Worm (Caenorhabditis elegans) whole organism, young adult: ENCODE results near the gene pfd-5.

Experiments used
- B0261.1 ChIP-seq: sonication (generic microtip); optimal IDR thresholded peaks from 2 replicates; lab custom pipeline; 2016; ENCODE audit warnings: mild to moderate bottlenecking, missing genetic modification characterization, moderate library complexity, missing compliant biosample characterization
- C06A6.2 ChIP-seq: fragments of 200-800 bp; sonication (Bioruptor generic); conservative IDR thresholded peaks from 2 replicates; pipeline ENCODE4 v1.3.6; 2022; ENCODE audit warnings: missing genetic modification characterization, missing compliant biosample characterization
- F10E7.11 ChIP-seq: sonication (generic microtip); optimal IDR thresholded peaks from 2 replicates; lab custom pipeline; 2017; ENCODE audit warnings: mild to moderate bottlenecking, missing genetic modification characterization, moderate library complexity, missing compliant biosample characterization
- F33H1.4 ChIP-seq: fragments of 200-800 bp; sonication (Bioruptor generic); IDR thresholded peaks from 2 replicates; pipeline ENCODE4 v1.3.6; 2022; ENCODE audit warnings: missing genetic modification reagents, missing genetic modification characterization, missing compliant biosample characterization
- F37B4.10 ChIP-seq: fragments of 200-800 bp; sonication (Bioruptor generic); IDR thresholded peaks from 2 replicates; pipeline ENCODE4 v1.3.6; 2022; ENCODE audit warnings: missing genetic modification characterization, missing compliant biosample characterization
- F39B2.1 ChIP-seq: fragments of 200-800 bp; sonication (Bioruptor generic); IDR thresholded peaks from 2 replicates; pipeline ENCODE4 v1.3.6; 2022; ENCODE audit warnings: missing genetic modification reagents, missing genetic modification characterization, missing compliant biosample characterization
- F49E8.2 ChIP-seq: sonication (generic microtip); optimal IDR thresholded peaks from 3 replicates; lab custom pipeline; 2017; ENCODE audit warnings: missing genetic modification characterization, mild to moderate bottlenecking, missing compliant biosample characterization, antibody characterized with exemption, moderate library complexity; ENCODE audit not compliant: insufficient read depth
- F57C9.4 ChIP-seq: sonication (generic microtip); optimal IDR thresholded peaks from 2 replicates; lab custom pipeline; 2017; ENCODE audit warnings: mild to moderate bottlenecking, missing genetic modification characterization, missing compliant biosample characterization
- Y53F4B.3 ChIP-seq: fragments of 200-800 bp; sonication (Bioruptor generic); IDR thresholded peaks from 2 replicates; pipeline ENCODE4 v1.3.6; 2022; ENCODE audit warnings: missing genetic modification reagents, missing genetic modification characterization, missing compliant biosample characterization
- Y67H2A.10 ChIP-seq: fragments of 200-800 bp; sonication (Bioruptor generic); conservative IDR thresholded peaks from 2 replicates; pipeline ENCODE4 v1.3.6; 2022; ENCODE audit warnings: missing genetic modification reagents, missing genetic modification characterization, missing compliant biosample characterization
- ZK185.1 ChIP-seq: sonication (generic microtip); optimal IDR thresholded peaks from 2 replicates; lab custom pipeline; 2016; ENCODE audit warnings: mild to moderate bottlenecking, missing genetic modification characterization, missing compliant biosample characterization; ENCODE audit not compliant: poor library complexity, severe bottlenecking
- aptf-2 ChIP-seq: fragments of 200-800 bp; sonication (Bioruptor generic); conservative IDR thresholded peaks from 2 replicates; pipeline ENCODE4 v1.3.6; 2022; ENCODE audit warnings: missing genetic modification reagents, missing genetic modification characterization, missing compliant biosample characterization
- aptf-3 ChIP-seq: fragments of 200-800 bp; sonication (Bioruptor generic); IDR thresholded peaks from 2 replicates; pipeline ENCODE4 v1.3.6; 2022; ENCODE audit warnings: missing genetic modification characterization, missing compliant biosample characterization
- athp-1 ChIP-seq: sonication (generic microtip); optimal IDR thresholded peaks from 2 replicates; lab custom pipeline; 2017; ENCODE audit warnings: mild to moderate bottlenecking, missing genetic modification characterization, missing compliant biosample characterization
- attf-5 ChIP-seq: fragments of 200-800 bp; sonication (Bioruptor generic); optimal IDR thresholded peaks from 2 replicates; lab custom pipeline; 2018; ENCODE audit warnings: mild to moderate bottlenecking, missing genetic modification characterization, missing compliant biosample characterization
- bed-2 ChIP-seq: fragments of 200-800 bp; sonication (Bioruptor generic); IDR thresholded peaks from 2 replicates; pipeline ENCODE4 v1.3.6; 2022; ENCODE audit warnings: missing genetic modification reagents, missing genetic modification characterization, missing compliant biosample characterization
- cebp-1 ChIP-seq, 2 experiments: fragments of 200-800 bp in 1 of 2; sonication (Bioruptor generic) in 1 of 2; sonication (generic microtip) in 1 of 2; IDR thresholded peaks in 1 of 2; optimal IDR thresholded peaks in 1 of 2; 2 replicates each; pipeline versions ENCODE4 v1.3.6 to Lab custom; 2017 to 2022; ENCODE audit warnings: missing compliant biosample characterization in 2 of 2, missing genetic modification characterization in 2 of 2, mild to moderate bottlenecking in 1 of 2, missing genetic modification reagents in 1 of 2, moderate library complexity in 1 of 2
- cebp-2 ChIP-seq: fragments of 200-800 bp; sonication (Bioruptor generic); IDR thresholded peaks from 2 replicates; pipeline ENCODE4 v1.3.6; 2022; ENCODE audit warnings: missing genetic modification characterization, missing compliant biosample characterization
- ceh-100 ChIP-seq: fragments of 200-800 bp; sonication (Bioruptor generic); IDR thresholded peaks from 2 replicates; pipeline ENCODE4 v1.3.6; 2022; ENCODE audit warnings: missing genetic modification reagents, missing genetic modification characterization, missing compliant biosample characterization
- ceh-27 ChIP-seq: fragments of 200-800 bp; sonication (Bioruptor generic); optimal IDR thresholded peaks from 2 replicates; lab custom pipeline; 2018; ENCODE audit warnings: mild to moderate bottlenecking, missing genetic modification characterization, moderate library complexity, missing compliant biosample characterization
- ceh-58 ChIP-seq: fragments of 200-800 bp; sonication (Bioruptor generic); IDR thresholded peaks from 2 replicates; pipeline ENCODE4 v1.3.6; 2022; ENCODE audit warnings: missing genetic modification characterization, missing compliant biosample characterization
- chd-7 ChIP-seq: sonication (generic microtip); optimal IDR thresholded peaks from 2 replicates; lab custom pipeline; 2016; ENCODE audit warnings: mild to moderate bottlenecking, missing genetic modification characterization, moderate library complexity, missing compliant biosample characterization
- egl-18 ChIP-seq: fragments of 200-800 bp; sonication (Bioruptor generic); IDR thresholded peaks from 2 replicates; pipeline ENCODE4 v1.3.6; 2022; ENCODE audit warnings: missing genetic modification reagents, missing genetic modification characterization, missing compliant biosample characterization
- fkh-3 ChIP-seq: sonication (generic microtip); optimal IDR thresholded peaks from 2 replicates; lab custom pipeline; 2016; ENCODE audit warnings: mild to moderate bottlenecking, missing genetic modification characterization, missing compliant biosample characterization
- hmg-20 ChIP-seq: fragments of 200-800 bp; sonication (Bioruptor generic); IDR thresholded peaks from 2 replicates; pipeline ENCODE4 v1.3.6; 2022; ENCODE audit warnings: missing genetic modification reagents, missing genetic modification characterization, missing compliant biosample characterization
- lin-26 ChIP-seq: fragments of 200-800 bp; sonication (Bioruptor generic); IDR thresholded peaks from 2 replicates; pipeline ENCODE4 v1.3.6; 2022; ENCODE audit warnings: missing genetic modification reagents, missing genetic modification characterization, missing compliant biosample characterization
- lir-1 ChIP-seq: fragments of 200-800 bp; sonication (Bioruptor generic); conservative IDR thresholded peaks from 2 replicates; pipeline ENCODE4 v1.3.6; 2022; ENCODE audit warnings: missing genetic modification reagents, missing genetic modification characterization, missing compliant biosample characterization
- lsl-1 ChIP-seq: fragments of 200-800 bp; sonication (Bioruptor generic); optimal IDR thresholded peaks from 2 replicates; lab custom pipeline; 2018; ENCODE audit warnings: mild to moderate bottlenecking, missing genetic modification characterization, moderate library complexity, missing compliant biosample characterization
- madf-3 ChIP-seq: fragments of 200-800 bp; sonication (Bioruptor generic); IDR thresholded peaks from 2 replicates; pipeline ENCODE4 v1.3.6; 2022; ENCODE audit warnings: missing genetic modification reagents, missing genetic modification characterization, missing compliant biosample characterization
- madf-8 ChIP-seq: fragments of 200-800 bp; sonication (Bioruptor generic); conservative IDR thresholded peaks from 2 replicates; pipeline ENCODE4 v1.3.6; 2022; ENCODE audit warnings: missing genetic modification reagents, missing genetic modification characterization, missing compliant biosample characterization
- mcd-1 ChIP-seq: fragments of 200-800 bp; sonication (Bioruptor generic); IDR thresholded peaks from 2 replicates; pipeline ENCODE4 v1.3.6; 2022; ENCODE audit warnings: missing genetic modification reagents, missing genetic modification characterization, missing compliant biosample characterization
- nfya-2 ChIP-seq: fragments of 200-800 bp; sonication (Bioruptor generic); IDR thresholded peaks from 2 replicates; pipeline ENCODE4 v1.3.6; 2022; ENCODE audit warnings: missing genetic modification reagents, missing genetic modification characterization, missing compliant biosample characterization
- nfyb-1 ChIP-seq: fragments of 200-800 bp; sonication (Bioruptor generic); IDR thresholded peaks from 2 replicates; pipeline ENCODE4 v1.3.6; 2022; ENCODE audit warnings: missing genetic modification reagents, missing genetic modification characterization, missing compliant biosample characterization
- nhr-179 ChIP-seq: sonication (generic microtip); optimal IDR thresholded peaks from 2 replicates; lab custom pipeline; 2016; ENCODE audit warnings: mild to moderate bottlenecking, missing genetic modification characterization, missing compliant biosample characterization
- nhr-27 ChIP-seq: fragments of 200-800 bp; sonication (Bioruptor generic); optimal IDR thresholded peaks from 2 replicates; lab custom pipeline; 2018; ENCODE audit warnings: mild to moderate bottlenecking, missing genetic modification characterization, moderate library complexity, missing compliant biosample characterization
- nhr-80 ChIP-seq: sonication (generic microtip); optimal IDR thresholded peaks from 2 replicates; lab custom pipeline; 2016; ENCODE audit warnings: missing genetic modification characterization, missing compliant biosample characterization
- nhr-90 ChIP-seq: sonication (generic microtip); optimal IDR thresholded peaks from 2 replicates; lab custom pipeline; 2016; ENCODE audit warnings: missing genotype, mild to moderate bottlenecking, missing genetic modification characterization, missing compliant biosample characterization
- pha-4 ChIP-seq: fragments of 150-350 bp; sonication (generic microtip); optimal IDR thresholded peaks from 2 replicates; lab custom pipeline; 2014; ENCODE audit warnings: missing biosample characterization, missing genetic modification reagents, missing genetic modification characterization
- rcor-1 ChIP-seq: fragments of 200-800 bp; sonication (Bioruptor generic); IDR thresholded peaks from 2 replicates; pipeline ENCODE4 v1.3.6; 2022; ENCODE audit warnings: missing genetic modification reagents, missing genetic modification characterization, missing compliant biosample characterization
- rec-8 ChIP-seq, 2 experiments: sonication (generic microtip); optimal IDR thresholded peaks; 2 replicates each; lab custom pipeline; 2016; ENCODE audit warnings: mild to moderate bottlenecking in 2 of 2, missing genetic modification characterization in 2 of 2, missing genetic modification reagents in 2 of 2, missing genotype in 2 of 2, missing biosample characterization in 1 of 2, missing compliant biosample characterization in 1 of 2, moderate library complexity in 1 of 2
- rpc-1 ChIP-seq, 2 experiments: fragments of 150-350 bp in 1 of 2; sonication (generic microtip) in 1 of 2; optimal IDR thresholded peaks; 2 replicates each; lab custom pipeline; 2014 to 2018; ENCODE audit warnings: missing biosample characterization in 1 of 2, missing genetic modification characterization in 1 of 2, missing genetic modification reagents in 1 of 2, missing genotype in 1 of 2
- sdz-38 ChIP-seq: sonication (generic microtip); optimal IDR thresholded peaks from 2 replicates; lab custom pipeline; 2016; ENCODE audit warnings: missing genotype, missing genetic modification characterization, missing compliant biosample characterization
- snpc-1.1 ChIP-seq: sonication (generic microtip); optimal IDR thresholded peaks from 2 replicates; lab custom pipeline; 2017; ENCODE audit warnings: missing genetic modification characterization, mild to moderate bottlenecking, missing compliant biosample characterization, antibody characterized with exemption, moderate library complexity, missing genotype, missing genetic modification reagents; ENCODE audit not compliant: insufficient read depth
- unc-62 ChIP-seq: fragments of 150-350 bp; optimal IDR thresholded peaks from 2 replicates; lab custom pipeline; 2014; ENCODE audit warnings: missing biosample characterization, missing genetic modification reagents, missing genetic modification characterization
- zim-3 ChIP-seq: sonication (generic microtip); optimal IDR thresholded peaks from 2 replicates; lab custom pipeline; 2017; ENCODE audit warnings: mild to moderate bottlenecking, missing genetic modification characterization, moderate library complexity, missing compliant biosample characterization
- ztf-25 ChIP-seq: fragments of 200-800 bp; sonication (Bioruptor generic); IDR thresholded peaks from 2 replicates; pipeline ENCODE4 v1.3.6; 2022; ENCODE audit warnings: missing genetic modification reagents, missing genetic modification characterization, missing compliant biosample characterization
- ztf-26 ChIP-seq: sonication (generic microtip); optimal IDR thresholded peaks from 2 replicates; lab custom pipeline; 2017; ENCODE audit warnings: missing genetic modification characterization, missing compliant biosample characterization

pfd-5 gene

DNA sequence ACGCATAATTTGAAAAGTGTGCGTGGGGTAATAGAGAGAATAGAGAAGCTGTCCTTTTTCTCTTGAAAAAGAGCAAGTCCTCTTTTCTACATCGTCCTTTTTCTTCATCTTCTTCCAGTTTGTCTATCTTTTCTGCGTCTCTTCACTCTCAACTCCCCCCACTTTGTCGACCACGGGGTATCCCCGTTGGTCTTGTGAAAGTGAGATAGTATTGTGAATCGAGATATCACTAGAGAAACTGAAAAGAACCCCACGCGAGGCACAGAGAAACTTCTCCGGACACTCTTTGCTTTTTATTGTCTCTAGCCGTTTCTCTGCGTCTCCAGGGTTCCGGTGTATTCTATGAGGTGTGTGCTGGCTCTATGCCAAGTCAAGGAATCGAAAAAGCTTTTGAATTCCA is 43.1 kb downstream of the pfd-5 start (continued):
- TF ChIP-seq nfya-2 (GFP tag; lab: Robert Waterston, UW): no peak
- TF ChIP-seq rcor-1 (GFP tag; lab: Robert Waterston, UW): peak; percentile 30; the same call in 1 of the 2 replicates
- 0 out of 2 replicates have a peak, but pooled peaks have one; percentile 44 for TF ChIP-seq ceh-100 (GFP tag; lab: Robert Waterston, UW)
- TF ChIP-seq zim-3 (tag; lab: Kevin White, UChicago): no peak
- peak; percentile 90 for TF ChIP-seq nfyb-1 (GFP tag; lab: Robert Waterston, UW)
- no peak for TF ChIP-seq Y53F4B.3 (GFP tag; lab: Robert Waterston, UW)
- TF ChIP-seq madf-3 (GFP tag; lab: Robert Waterston, UW): peak; percentile 78
- TF ChIP-seq mcd-1: peak; percentile 71
- no peak for TF ChIP-seq nhr-27
- TF ChIP-seq ZK185.1 (tag; lab: Kevin White, UChicago): peak; percentile 54
- no peak for TF ChIP-seq aptf-2 (GFP tag; lab: Robert Waterston, UW)
- no peak for TF ChIP-seq hmg-20 (GFP tag; lab: Robert Waterston, UW)
- peak; percentile 82 for TF ChIP-seq C06A6.2 (GFP tag; lab: Robert Waterston, UW)
- TF ChIP-seq athp-1: peak; percentile 18
- TF ChIP-seq pha-4 (tag; lab: Kevin White, UChicago): peak; percentile 38
- peak; percentile 80 for TF ChIP-seq attf-5 (GFP tag; lab: Kevin White, UChicago)
- no peak for TF ChIP-seq B0261.1 (tag; lab: Kevin White, UChicago)
- TF ChIP-seq ztf-26: peak; percentile 70
- TF ChIP-seq egl-18 (GFP tag; lab: Robert Waterston, UW): no peak
- no peak for TF ChIP-seq F37B4.10 (GFP tag; lab: Robert Waterston, UW)
- no peak for TF ChIP-seq rpc-1 (optimal IDR thresholded peaks at IDR 0.05; lab: Kevin White, UChicago)
- TF ChIP-seq rpc-1 (tag; optimal IDR thresholded peaks at IDR 0.05; lab: Kevin White, UChicago): no peak
- peak; percentile 42; the same call in 1 of the 2 replicates for TF ChIP-seq Y67H2A.10
- TF ChIP-seq cebp-2 (GFP tag; lab: Robert Waterston, UW): no peak
- TF ChIP-seq F39B2.1 (GFP tag; lab: Robert Waterston, UW): 0 out of 2 replicates have a peak, but pooled peaks have one; percentile 43
- TF ChIP-seq snpc-1.1 (tag; lab: Kevin White, UChicago): no peak
- peak; percentile 83 for TF ChIP-seq ceh-27
- no peak for TF ChIP-seq F49E8.2 (tag; lab: Kevin White, UChicago)
- TF ChIP-seq F10E7.11: no peak
- peak; percentile 29 for TF ChIP-seq unc-62 (GFP tag; lab: Kevin White, UChicago)
- no peak for TF ChIP-seq madf-8 (GFP tag; lab: Robert Waterston, UW)
- TF ChIP-seq nhr-179 (tag; lab: Kevin White, UChicago): no peak
- peak; percentile 25; the same call in 1 of the 2 replicates for TF ChIP-seq F33H1.4 (GFP tag; lab: Robert Waterston, UW)
- no peak for TF ChIP-seq cebp-1 (GFP tag; IDR thresholded peaks at IDR 0.05; lab: Robert Waterston, UW)
- peak; percentile 88 for TF ChIP-seq cebp-1 (tag; optimal IDR thresholded peaks at IDR 0.05; lab: Kevin White, UChicago)
- TF ChIP-seq chd-7 (tag; lab: Kevin White, UChicago): peak; percentile 87
- TF ChIP-seq ztf-25 (GFP tag; lab: Robert Waterston, UW): no peak
- no peak for TF ChIP-seq sdz-38
- no peak for TF ChIP-seq aptf-3
- TF ChIP-seq lsl-1 (GFP tag; lab: Kevin White, UChicago): peak; percentile 3
- 0 out of 2 replicates have a peak, but pooled peaks have one; percentile 43 for TF ChIP-seq lin-26 (GFP tag; lab: Robert Waterston, UW)
- TF ChIP-seq nhr-80 (tag; lab: Kevin White, UChicago): peak; percentile 77
- TF ChIP-seq rec-8 (tag; optimal IDR thresholded peaks at IDR 0.05; lab: Kevin White, UChicago): no peak
- TF ChIP-seq F57C9.4 (tag; lab: Kevin White, UChicago): no peak
- no peak for TF ChIP-seq fkh-3
- no peak for TF ChIP-seq bed-2 (GFP tag; lab: Robert Waterston, UW)
- TF ChIP-seq nhr-90 (tag; lab: Kevin White, UChicago): peak; percentile 19
- peak; percentile 33; the same call in 1 of the 2 replicates for TF ChIP-seq lir-1
- no peak for TF ChIP-seq ceh-58
